Fruit fly (Drosophila melanogaster) whole organism, wandering third instar larva: ENCODE measurements around the gene CG7556.

Experiments
- Abd-B ChIP-seq: fragments of >200 bp; optimal IDR thresholded peaks from 2 replicates; lab custom pipeline; 2017; ENCODE audit warnings: missing biosample characterization, missing genetic modification characterization
- CrebA ChIP-seq: fragments of 200-800 bp; sonication (Bioruptor generic); optimal IDR thresholded peaks from 2 replicates; lab custom pipeline; 2016; ENCODE audit warnings: missing biosample characterization, mild to moderate bottlenecking, missing genetic modification characterization, borderline replicate concordance
- Myc ChIP-seq: fragments of >200 bp; optimal IDR thresholded peaks from 2 replicates; lab custom pipeline; 2017
- Rel ChIP-seq, 2 experiments: fragments of 200-800 bp; sonication (Bioruptor generic) in 1 of 2; optimal IDR thresholded peaks; 2 replicates in 1 of 2; 3 replicates in 1 of 2; lab custom pipeline; 2016 to 2019; ENCODE audit warnings: mild to moderate bottlenecking in 2 of 2, missing biosample characterization in 2 of 2, missing genetic modification characterization in 2 of 2, moderate library complexity in 1 of 2
- br ChIP-seq: fragments of 200-800 bp; sonication (Bioruptor generic); optimal IDR thresholded peaks from 2 replicates; lab custom pipeline; 2016; ENCODE audit warnings: missing biosample characterization, missing genetic modification characterization
- brk ChIP-seq: fragments of 200-800 bp; sonication (Bioruptor generic); optimal IDR thresholded peaks from 2 replicates; lab custom pipeline; 2016; ENCODE audit warnings: missing biosample characterization, mild to moderate bottlenecking, missing genetic modification characterization
- fru ChIP-seq: fragments of 200-800 bp; sonication (Bioruptor generic); optimal IDR thresholded peaks from 3 replicates; lab custom pipeline; 2016; ENCODE audit warnings: missing biosample characterization, mild to moderate bottlenecking, missing genetic modification characterization
- h ChIP-seq: fragments of 200-800 bp; sonication (Bioruptor generic); optimal IDR thresholded peaks from 3 replicates; lab custom pipeline; 2016; ENCODE audit warnings: missing biosample characterization, mild to moderate bottlenecking, missing genetic modification characterization
- lola ChIP-seq: fragments of >200 bp; optimal IDR thresholded peaks from 2 replicates; lab custom pipeline; 2017; ENCODE audit warnings: missing biosample characterization, missing genetic modification characterization
- pan ChIP-seq: fragments of >200 bp; optimal IDR thresholded peaks from 2 replicates; lab custom pipeline; 2017
- tai ChIP-seq: sonication (Bioruptor generic); optimal IDR thresholded peaks from 2 replicates; lab custom pipeline; 2016; ENCODE audit warnings: missing biosample characterization, missing genetic modification characterization
- usp ChIP-seq: fragments of >200 bp; optimal IDR thresholded peaks from 2 replicates; lab custom pipeline; 2017; ENCODE audit warnings: missing biosample characterization, missing genetic modification characterization

- TF ChIP-seq brk (GFP tag; lab: Kevin White, UChicago) (peak; percentile 23), Rel (GFP tag; optimal IDR thresholded peaks at IDR 0.05; lab: Kevin White, UChicago) (no peak), Rel (tag; optimal IDR thresholded peaks at IDR 0.05; lab: Kevin White, UChicago) (no peak), Myc (lab: Kevin White, UChicago) (no peak), usp (GFP tag; lab: Kevin White, UChicago) (no peak), CrebA (GFP tag; lab: Kevin White, UChicago) (no peak), pan (lab: Kevin White, UChicago) (no peak), br (GFP tag; lab: Kevin White, UChicago) (peak; percentile 33), Abd-B (GFP tag; lab: Kevin White, UChicago) (no peak), lola (no peak), h (GFP tag; lab: Kevin White, UChicago) (peak; percentile 64), tai (no peak), fru (peak; percentile 64)
Measured at dm6 chrX:19152570-19153287, 26.9 kb downstream of the CG7556 start.
